Worm (Caenorhabditis elegans) whole organism, L1 larva: ENCODE data around the gene srx-4.

Experiments used
- aha-1 ChIP-seq: fragments of 150-350 bp; optimal IDR thresholded peaks from 2 replicates; lab custom pipeline; 2014; ENCODE audit warnings: missing biosample characterization, missing genetic modification characterization
- lin-35 ChIP-seq, 2 experiments: fragments of 150-350 bp; optimal IDR thresholded peaks; 2 replicates each; lab custom pipeline; 2014; ENCODE audit warnings: missing biosample characterization in 2 of 2, missing genetic modification characterization in 2 of 2, missing genetic modification reagents in 2 of 2
- skn-1 ChIP-seq: fragments of 150-350 bp; optimal IDR thresholded peaks from 2 replicates; lab custom pipeline; 2014; ENCODE audit warnings: missing biosample characterization, missing genetic modification characterization
- zag-1 ChIP-seq: fragments of 150-350 bp; optimal IDR thresholded peaks from 2 replicates; lab custom pipeline; 2014; ENCODE audit warnings: missing biosample characterization, missing genetic modification characterization
- ztf-11 ChIP-seq, 2 experiments: sonication (generic microtip); optimal IDR thresholded peaks; 2 replicates each; lab custom pipeline; 2016 to 2017; ENCODE audit warnings: missing genetic modification characterization in 2 of 2, missing biosample characterization in 1 of 2, missing compliant biosample characterization in 1 of 2

- TF ChIP-seq lin-35 (GFP tag; optimal IDR thresholded peaks at IDR 0.05; lab: Kevin White, UChicago): no peak
- no peak for TF ChIP-seq skn-1 (tag; lab: Kevin White, UChicago)
- no peak for TF ChIP-seq ztf-11 (tag; optimal IDR thresholded peaks at IDR 0.05; lab: Kevin White, UChicago)
- TF ChIP-seq aha-1 (tag; lab: Kevin White, UChicago): no peak
- no peak for TF ChIP-seq zag-1
Measured at ce11 chrV:655823-656222, 36.7 kb downstream of the srx-4 start, which contains the start of gene srh-245.
